Worm (Caenorhabditis elegans) whole organism, L2 larva: ENCODE data around the gene fbxb-119.

Experiments used
- F13H6.1 ChIP-seq: sonication (generic microtip); optimal IDR thresholded peaks from 2 replicates; lab custom pipeline; 2016; ENCODE audit warnings: missing genetic modification characterization, missing compliant biosample characterization
- Y55F3AM.14 ChIP-seq: fragments of 200-800 bp; sonication (Bioruptor generic); optimal IDR thresholded peaks from 2 replicates; lab custom pipeline; 2018; ENCODE audit warnings: mild to moderate bottlenecking, missing genetic modification characterization, missing compliant biosample characterization
- ZK546.5 ChIP-seq: sonication (generic microtip); optimal IDR thresholded peaks from 2 replicates; lab custom pipeline; 2017; ENCODE audit warnings: missing biosample characterization, missing genetic modification characterization
- alr-1 ChIP-seq: fragments of 150-350 bp; optimal IDR thresholded peaks from 2 replicates; lab custom pipeline; 2014; ENCODE audit warnings: missing biosample characterization, missing genetic modification characterization
- aly-2 ChIP-seq: fragments of 150-350 bp; optimal IDR thresholded peaks from 2 replicates; lab custom pipeline; 2014; ENCODE audit warnings: missing biosample characterization, missing genetic modification characterization
- ama-1 ChIP-seq: fragments of 150-350 bp; optimal IDR thresholded peaks from 2 replicates; lab custom pipeline; 2018; ENCODE audit warnings: inconsistent platforms
- blmp-1 ChIP-seq: sonication (generic microtip); optimal IDR thresholded peaks from 2 replicates; lab custom pipeline; 2017; ENCODE audit warnings: missing genetic modification characterization, mild to moderate bottlenecking, missing compliant biosample characterization, antibody characterized with exemption, moderate library complexity; ENCODE audit not compliant: insufficient read depth
- ceh-16 ChIP-seq: fragments of 150-350 bp; optimal IDR thresholded peaks from 2 replicates; lab custom pipeline; 2014; ENCODE audit warnings: missing biosample characterization, missing genetic modification characterization
- ceh-82 ChIP-seq: fragments of 150-350 bp; optimal IDR thresholded peaks from 2 replicates; lab custom pipeline; 2014; ENCODE audit warnings: missing biosample characterization, missing genetic modification characterization
- crh-2 ChIP-seq: sonication (generic microtip); optimal IDR thresholded peaks from 2 replicates; lab custom pipeline; 2017; ENCODE audit warnings: missing biosample characterization, missing genetic modification characterization
- dmd-4 ChIP-seq: sonication (generic microtip); optimal IDR thresholded peaks from 2 replicates; lab custom pipeline; 2017; ENCODE audit warnings: missing biosample characterization, missing genetic modification characterization
- elt-1 ChIP-seq: fragments of 150-350 bp; optimal IDR thresholded peaks from 2 replicates; lab custom pipeline; 2014; ENCODE audit warnings: missing biosample characterization, missing genetic modification characterization
- elt-3 ChIP-seq: sonication (generic microtip); optimal IDR thresholded peaks from 2 replicates; lab custom pipeline; 2017; ENCODE audit warnings: missing biosample characterization, missing genetic modification characterization
- lin-11 ChIP-seq: fragments of 150-350 bp; sonication (generic microtip); optimal IDR thresholded peaks from 2 replicates; lab custom pipeline; 2014; ENCODE audit warnings: missing biosample characterization, missing genetic modification characterization, inconsistent platforms, mixed read lengths
- lin-39 ChIP-seq: fragments of 150-350 bp; optimal IDR thresholded peaks from 2 replicates; lab custom pipeline; 2014; ENCODE audit warnings: missing biosample characterization, missing genetic modification reagents, missing genetic modification characterization
- mab-5 ChIP-seq: fragments of 150-350 bp; optimal IDR thresholded peaks from 2 replicates; lab custom pipeline; 2014; ENCODE audit warnings: missing biosample characterization, missing genetic modification characterization
- mbf-1 ChIP-seq: sonication (generic microtip); optimal IDR thresholded peaks from 2 replicates; lab custom pipeline; 2017; ENCODE audit warnings: missing biosample characterization, missing genetic modification characterization
- nhr-11 ChIP-seq: fragments of 150-350 bp; optimal IDR thresholded peaks from 2 replicates; lab custom pipeline; 2014; ENCODE audit warnings: missing biosample characterization, missing genetic modification characterization
- nhr-12 ChIP-seq: fragments of 150-350 bp; optimal IDR thresholded peaks from 2 replicates; lab custom pipeline; 2014; ENCODE audit warnings: missing biosample characterization, missing genetic modification characterization
- nhr-21 ChIP-seq: fragments of 150-350 bp; optimal IDR thresholded peaks from 2 replicates; lab custom pipeline; 2014; ENCODE audit warnings: missing biosample characterization, missing genetic modification characterization
- nhr-23 ChIP-seq: fragments of 150-350 bp; optimal IDR thresholded peaks from 2 replicates; lab custom pipeline; 2014; ENCODE audit warnings: missing biosample characterization, missing genetic modification reagents, missing genetic modification characterization
- nhr-237 ChIP-seq: fragments of 150-350 bp; optimal IDR thresholded peaks from 2 replicates; lab custom pipeline; 2014; ENCODE audit warnings: missing biosample characterization, missing genetic modification characterization
- nhr-25 ChIP-seq: fragments of 150-350 bp; sonication (generic microtip); optimal IDR thresholded peaks from 3 replicates; lab custom pipeline; 2014; ENCODE audit warnings: missing biosample characterization, missing genetic modification characterization
- nhr-6 ChIP-seq: fragments of 150-350 bp; optimal IDR thresholded peaks from 2 replicates; lab custom pipeline; 2014; ENCODE audit warnings: missing biosample characterization, missing genetic modification characterization
- nhr-77 ChIP-seq: fragments of 150-350 bp; optimal IDR thresholded peaks from 2 replicates; lab custom pipeline; 2014; ENCODE audit warnings: missing biosample characterization, missing genetic modification characterization
- peb-1 ChIP-seq: fragments of 150-350 bp; optimal IDR thresholded peaks from 2 replicates; lab custom pipeline; 2014; ENCODE audit warnings: missing biosample characterization, missing genetic modification characterization
- sem-4 ChIP-seq: fragments of 150-350 bp; optimal IDR thresholded peaks from 2 replicates; lab custom pipeline; 2014; ENCODE audit warnings: missing biosample characterization, missing genetic modification reagents, missing genetic modification characterization
- skn-1 ChIP-seq: sonication (generic microtip); optimal IDR thresholded peaks from 2 replicates; lab custom pipeline; 2017; ENCODE audit warnings: missing biosample characterization, missing genetic modification characterization
- sma-3 ChIP-seq: sonication (generic microtip); optimal IDR thresholded peaks from 2 replicates; lab custom pipeline; 2016; ENCODE audit warnings: missing genetic modification reagents, missing genetic modification characterization, missing compliant biosample characterization
- sma-9 ChIP-seq, 2 experiments: fragments of 150-350 bp in 1 of 2; sonication (generic microtip) in 1 of 2; optimal IDR thresholded peaks; 2 replicates each; lab custom pipeline; 2014 to 2016; ENCODE audit warnings: missing genetic modification characterization in 2 of 2, mild to moderate bottlenecking in 1 of 2, missing biosample characterization in 1 of 2, missing compliant biosample characterization in 1 of 2, missing genetic modification reagents in 1 of 2, moderate library complexity in 1 of 2
- snpc-4 ChIP-seq: fragments of 150-350 bp; optimal IDR thresholded peaks from 2 replicates; lab custom pipeline; 2014; ENCODE audit warnings: missing biosample characterization, missing genetic modification characterization
- unc-55 ChIP-seq: fragments of 150-350 bp; sonication (generic microtip); optimal IDR thresholded peaks from 3 replicates; lab custom pipeline; 2014; ENCODE audit warnings: missing biosample characterization, missing genetic modification reagents, missing genetic modification characterization
- unc-62 ChIP-seq: fragments of 150-350 bp; optimal IDR thresholded peaks from 2 replicates; lab custom pipeline; 2014; ENCODE audit warnings: missing biosample characterization, missing genetic modification reagents, missing genetic modification characterization
- zag-1 ChIP-seq: fragments of 150-350 bp; optimal IDR thresholded peaks from 2 replicates; lab custom pipeline; 2014; ENCODE audit warnings: missing biosample characterization, missing genetic modification characterization
- ztf-1 ChIP-seq: fragments of 200-800 bp; sonication (Bioruptor generic); conservative IDR thresholded peaks from 2 replicates; pipeline ENCODE4 v1.3.6; 2022; ENCODE audit warnings: missing genetic modification characterization, missing compliant biosample characterization
- ztf-4 ChIP-seq: fragments of 150-350 bp; optimal IDR thresholded peaks from 2 replicates; lab custom pipeline; 2014; ENCODE audit warnings: missing biosample characterization, missing genetic modification characterization

The fbxb-119 gene

ce11 chrV:18318312-18318711 is at the start of gene fbxb-119:
Gene fbxb-119, plus strand, starts transcription at chrV:18318612.
- no peak for TF ChIP-seq nhr-25 (tag; lab: Kevin White, UChicago)

ce11 chrV:18268744-18269143 is 49.7 kb upstream of the fbxb-119 start, which contains the start of gene fbxa-213:
Gene fbxa-213, minus strand, starts transcription at chrV:18268844.
- TF ChIP-seq crh-2 (tag; lab: Kevin White, UChicago): no peak
- TF ChIP-seq zag-1 (tag; lab: Kevin White, UChicago): no peak
- TF ChIP-seq lin-39 (tag; lab: Kevin White, UChicago): no peak
- TF ChIP-seq, all 48 proteins: peak for 0

ce11 chrV:18269885-18270284 is 48.5 kb upstream of the fbxb-119 start, which contains the start of gene skr-6:
Gene skr-6, minus strand, starts transcription at chrV:18269985.
- TF ChIP-seq unc-62 (GFP tag; lab: Kevin White, UChicago) (no peak), ztf-1 (GFP tag; lab: Robert Waterston, UW) (no peak), nhr-77 (tag; lab: Kevin White, UChicago) (no peak)
- TF ChIP-seq, all 48 proteins: peak for 0

DNA sequence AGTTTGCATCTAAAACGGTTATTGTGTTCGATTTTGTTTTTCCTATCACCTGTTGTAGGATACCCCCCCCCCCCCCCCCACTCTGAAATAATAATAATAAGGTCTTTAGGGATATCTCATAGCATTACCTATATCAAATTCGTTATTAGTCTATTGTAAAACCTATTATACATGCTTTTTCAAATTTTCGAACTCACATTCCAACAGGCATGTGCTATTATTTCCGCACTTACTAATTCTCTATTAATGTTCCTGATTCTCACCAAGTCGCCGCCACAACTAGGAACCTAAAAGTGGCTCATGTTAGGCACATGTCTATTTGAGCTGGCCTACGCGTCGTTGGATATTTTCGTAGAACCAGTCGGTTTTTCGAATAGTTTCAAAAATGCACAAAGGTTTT is 48.0 kb upstream of the fbxb-119 start, which contains the start of gene Y37H2C.4:
Gene Y37H2C.4, plus strand, starts transcription at position 301 of the 400 bp plus-strand sequence.
- TF ChIP-seq ztf-4 (tag; lab: Kevin White, UChicago): no peak
- TF ChIP-seq elt-3 (tag; lab: Kevin White, UChicago): no peak
- TF ChIP-seq ZK546.5: no peak
- no peak for TF ChIP-seq nhr-12
- no peak for TF ChIP-seq ceh-82 (tag; lab: Kevin White, UChicago)
- no peak for TF ChIP-seq nhr-21 (tag; lab: Kevin White, UChicago)
- no peak for TF ChIP-seq unc-62 (GFP tag; lab: Kevin White, UChicago)
- TF ChIP-seq sem-4 (tag; lab: Kevin White, UChicago): no peak
- TF ChIP-seq alr-1 (tag; lab: Kevin White, UChicago): no peak
- TF ChIP-seq unc-55: no peak
- TF ChIP-seq zag-1 (tag; lab: Kevin White, UChicago): no peak
- no peak for TF ChIP-seq ama-1 (lab: Kevin White, UChicago)
- no peak for TF ChIP-seq nhr-6 (tag; lab: Kevin White, UChicago)
- TF ChIP-seq nhr-77 (tag; lab: Kevin White, UChicago): no peak
- no peak for TF ChIP-seq blmp-1 (tag; lab: Kevin White, UChicago)
- no peak for TF ChIP-seq nhr-11 (tag; lab: Kevin White, UChicago)
- no peak for TF ChIP-seq F13H6.1 (tag; lab: Kevin White, UChicago)
- TF ChIP-seq skn-1: no peak
- no peak for TF ChIP-seq ztf-1 (GFP tag; lab: Robert Waterston, UW)

ce11 chrV:18280778-18281177 is 37.6 kb upstream of the fbxb-119 start, which contains the start of gene Y51A2A.16:
Gene Y51A2A.16, minus strand, starts transcription at chrV:18280878.
- TF ChIP-seq skn-1: no peak
- no peak for TF ChIP-seq ama-1 (lab: Kevin White, UChicago)

- TF ChIP-seq nhr-25 (tag; lab: Kevin White, UChicago): no peak
- no peak for TF ChIP-seq lin-39 (tag; lab: Kevin White, UChicago)
- TF ChIP-seq elt-3 (tag; lab: Kevin White, UChicago): no peak
- no peak for TF ChIP-seq sem-4 (tag; lab: Kevin White, UChicago)
- TF ChIP-seq nhr-237 (tag; lab: Kevin White, UChicago): no peak
- no peak for TF ChIP-seq peb-1 (tag; lab: Kevin White, UChicago)
- TF ChIP-seq mbf-1 (tag; lab: Kevin White, UChicago): no peak
- TF ChIP-seq nhr-21 (tag; lab: Kevin White, UChicago): no peak
- TF ChIP-seq sma-9 (GFP tag; optimal IDR thresholded peaks at IDR 0.05; lab: Kevin White, UChicago): no peak
- TF ChIP-seq sma-9 (tag; optimal IDR thresholded peaks at IDR 0.05; lab: Kevin White, UChicago): no peak
- no peak for TF ChIP-seq ama-1 (lab: Kevin White, UChicago)
- no peak for TF ChIP-seq ceh-82 (tag; lab: Kevin White, UChicago)
- TF ChIP-seq snpc-4 (tag; lab: Kevin White, UChicago): no peak
- no peak for TF ChIP-seq unc-62 (GFP tag; lab: Kevin White, UChicago)
Measured at ce11 chrV:18282597-18282996, 35.8 kb upstream of the fbxb-119 start, which contains the start of gene clec-247. Gene clec-247, plus strand, starts transcription at chrV:18282897.

DNA sequence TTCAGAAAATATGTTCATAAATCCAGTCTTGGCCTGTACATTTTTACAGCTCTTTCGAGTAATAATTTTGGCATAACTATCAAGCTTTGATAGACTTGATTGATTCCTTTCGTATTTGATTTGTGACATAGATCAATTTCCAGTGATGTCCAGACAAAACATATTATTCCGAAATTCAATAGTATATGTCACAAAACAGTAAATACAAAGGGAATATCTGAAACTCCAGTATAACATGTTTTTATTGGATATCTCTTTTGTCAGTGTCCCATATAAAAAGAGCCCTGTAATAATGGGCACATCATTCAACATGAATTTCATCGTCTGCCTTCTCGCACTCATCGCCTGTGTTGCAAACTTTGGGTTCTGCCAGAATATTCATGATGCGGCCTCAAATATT is 27.8 kb upstream of the fbxb-119 start, which contains the start of gene Y51A2A.4:
Gene Y51A2A.4, plus strand, starts transcription at position 301 of the 400 bp plus-strand sequence.
- TF ChIP-seq crh-2 (tag; lab: Kevin White, UChicago): no peak
- no peak for TF ChIP-seq alr-1 (tag; lab: Kevin White, UChicago)
- no peak for TF ChIP-seq aly-2 (tag; lab: Kevin White, UChicago)
- TF ChIP-seq lin-39 (tag; lab: Kevin White, UChicago): no peak
- TF ChIP-seq Y55F3AM.14 (GFP tag; lab: Kevin White, UChicago): no peak
- no peak for TF ChIP-seq ceh-16 (tag; lab: Kevin White, UChicago)
- no peak for TF ChIP-seq nhr-6 (tag; lab: Kevin White, UChicago)
- TF ChIP-seq dmd-4 (tag; lab: Kevin White, UChicago): no peak
- TF ChIP-seq lin-11 (tag; lab: Kevin White, UChicago): no peak
- TF ChIP-seq mab-5 (tag; lab: Kevin White, UChicago): no peak
- no peak for TF ChIP-seq ama-1 (lab: Kevin White, UChicago)
- TF ChIP-seq nhr-25 (tag; lab: Kevin White, UChicago): no peak
- TF ChIP-seq nhr-23: no peak
- no peak for TF ChIP-seq blmp-1 (tag; lab: Kevin White, UChicago)
- no peak for TF ChIP-seq unc-55
- TF ChIP-seq elt-1 (tag; lab: Kevin White, UChicago): no peak
- no peak for TF ChIP-seq ceh-82 (tag; lab: Kevin White, UChicago)
- TF ChIP-seq ZK546.5: no peak
- no peak for TF ChIP-seq nhr-77 (tag; lab: Kevin White, UChicago)
- TF ChIP-seq sma-3 (GFP tag; lab: Kevin White, UChicago): no peak
